Fruit fly (Drosophila melanogaster): ENCODE data around the gene CG7094.

dm6 chr2L:17586750-17587149 lies 31.2 kb upstream of the CG7094 start:
- TF ChIP-seq Sox15 (GFP tag; optimal IDR thresholded peaks at IDR 0.05), result no peak
- TF ChIP-seq CG8632 (GFP tag; optimal IDR thresholded peaks at IDR 0.05), result no peak
- TF ChIP-seq fkh (GFP tag; optimal IDR thresholded peaks at IDR 0.05), result no peak
- no peak for TF ChIP-seq Eip75B (GFP tag; optimal IDR thresholded peaks at IDR 0.05)
- TF ChIP-seq CG7368 (GFP tag; optimal IDR thresholded peaks at IDR 0.05), result no peak

All from whole organism, prepupa.